Worm (Caenorhabditis elegans) whole organism, L1 larva: ENCODE data around the gene F37H8.6.
A peak's percentile ranks its signal among the peaks of the same experiment; 100 is the strongest.

ENCODE experiments used
- F16B12.6 ChIP-seq: fragments of 150-350 bp; optimal IDR thresholded peaks from 2 replicates; lab custom pipeline; 2014; ENCODE audit warnings: missing biosample characterization, missing genetic modification characterization
- Y116A8C.19 ChIP-seq: sonication (generic microtip); optimal IDR thresholded peaks from 2 replicates; lab custom pipeline; 2016; ENCODE audit warnings: missing compliant biosample characterization, missing genetic modification characterization, borderline replicate concordance
- aly-2 ChIP-seq: fragments of 150-350 bp; optimal IDR thresholded peaks from 2 replicates; lab custom pipeline; 2014; ENCODE audit warnings: missing biosample characterization, missing genetic modification characterization
- ama-1 ChIP-seq: fragments of 150-350 bp; optimal IDR thresholded peaks from 2 replicates; lab custom pipeline; 2014
- blmp-1 ChIP-seq: fragments of 150-350 bp; optimal IDR thresholded peaks from 2 replicates; lab custom pipeline; 2014; ENCODE audit warnings: missing biosample characterization, missing genetic modification characterization
- ceh-8 ChIP-seq: fragments of 200-800 bp; sonication (Bioruptor generic); optimal IDR thresholded peaks from 2 replicates; lab custom pipeline; 2018; ENCODE audit warnings: mild to moderate bottlenecking, missing genetic modification characterization, moderate library complexity, missing compliant biosample characterization
- ceh-82 ChIP-seq, 3 experiments: fragments of 150-350 bp in 1 of 3; sonication (generic microtip) in 2 of 3; optimal IDR thresholded peaks; 2 replicates each; lab custom pipeline; 2014 to 2017; ENCODE audit warnings: missing biosample characterization in 3 of 3, missing genetic modification characterization in 3 of 3
- ceh-90 ChIP-seq: sonication (generic microtip); optimal IDR thresholded peaks from 2 replicates; lab custom pipeline; 2016; ENCODE audit warnings: missing genetic modification characterization, missing compliant biosample characterization
- dpl-1 ChIP-seq, 3 experiments: fragments of 150-350 bp in 2 of 3; sonication (generic microtip) in 1 of 3; optimal IDR thresholded peaks; 2 replicates each; lab custom pipeline; 2014 to 2017; ENCODE audit warnings: missing biosample characterization in 3 of 3, missing genetic modification characterization in 3 of 3, missing genetic modification reagents in 3 of 3
- dsc-1 ChIP-seq: sonication (generic microtip); optimal IDR thresholded peaks from 2 replicates; lab custom pipeline; 2016; ENCODE audit warnings: mild to moderate bottlenecking, missing genetic modification characterization, missing compliant biosample characterization
- efl-1 ChIP-seq, 4 experiments: fragments of 150-350 bp; optimal IDR thresholded peaks in 3 of 4; peaks in 1 of 4; 1 replicate in 1 of 4; 2 replicates in 3 of 4; lab custom pipeline; 2014; ENCODE audit warnings: missing biosample characterization in 2 of 4, missing genetic modification characterization in 2 of 4, missing genetic modification reagents in 2 of 4
- efl-3 ChIP-seq: fragments of 200-800 bp; sonication (Bioruptor generic); optimal IDR thresholded peaks from 2 replicates; lab custom pipeline; 2018; ENCODE audit warnings: mild to moderate bottlenecking, missing genetic modification characterization, missing compliant biosample characterization
- egl-13 ChIP-seq: sonication (generic microtip); optimal IDR thresholded peaks from 2 replicates; lab custom pipeline; 2016; ENCODE audit warnings: missing genotype, missing genetic modification reagents, missing genetic modification characterization, missing compliant biosample characterization
- elt-2 ChIP-seq: sonication (generic microtip); optimal IDR thresholded peaks from 2 replicates; lab custom pipeline; 2016; ENCODE audit warnings: missing genetic modification characterization, mild to moderate bottlenecking, inconsistent platforms, missing compliant biosample characterization, missing genetic modification reagents
- fkh-10 ChIP-seq: sonication (generic microtip); optimal IDR thresholded peaks from 2 replicates; lab custom pipeline; 2017; ENCODE audit warnings: missing biosample characterization, missing genetic modification reagents, missing genetic modification characterization
- fkh-4 ChIP-seq: sonication (generic microtip); optimal IDR thresholded peaks from 2 replicates; lab custom pipeline; 2016; ENCODE audit warnings: missing compliant biosample characterization, missing genetic modification characterization, borderline replicate concordance
- hlh-17 ChIP-seq: fragments of 200-800 bp; sonication (Bioruptor generic); optimal IDR thresholded peaks from 2 replicates; lab custom pipeline; 2018; ENCODE audit warnings: missing genetic modification characterization, mild to moderate bottlenecking, missing compliant biosample characterization, moderate library complexity, borderline replicate concordance
- hlh-4 ChIP-seq: sonication (generic microtip); optimal IDR thresholded peaks from 2 replicates; lab custom pipeline; 2016; ENCODE audit warnings: mild to moderate bottlenecking, missing genetic modification characterization, missing compliant biosample characterization
- hpl-2 ChIP-seq: fragments of 150-350 bp; optimal IDR thresholded peaks from 2 replicates; lab custom pipeline; 2014; ENCODE audit warnings: missing biosample characterization, missing genetic modification reagents, missing genetic modification characterization
- lin-13 ChIP-seq: fragments of 150-350 bp; optimal IDR thresholded peaks from 2 replicates; lab custom pipeline; 2014; ENCODE audit warnings: missing biosample characterization, missing genetic modification reagents, missing genetic modification characterization
- lin-14 ChIP-seq: fragments of 200-800 bp; sonication (Bioruptor generic); optimal IDR thresholded peaks from 2 replicates; lab custom pipeline; 2018; ENCODE audit warnings: mild to moderate bottlenecking, missing genetic modification characterization, moderate library complexity, missing compliant biosample characterization
- lin-35 ChIP-seq, 2 experiments: fragments of 150-350 bp; optimal IDR thresholded peaks; 2 replicates each; lab custom pipeline; 2014; ENCODE audit warnings: missing biosample characterization in 2 of 2, missing genetic modification characterization in 2 of 2, missing genetic modification reagents in 2 of 2
- lin-39 ChIP-seq: fragments of 150-350 bp; optimal IDR thresholded peaks from 2 replicates; lab custom pipeline; 2014; ENCODE audit warnings: missing biosample characterization, missing genetic modification reagents, missing genetic modification characterization
- mab-9 ChIP-seq: fragments of 200-800 bp; sonication (Bioruptor generic); IDR thresholded peaks from 2 replicates; pipeline ENCODE4 v1.3.6; 2022; ENCODE audit warnings: missing genetic modification reagents, missing genetic modification characterization, missing compliant biosample characterization
- mdl-1 ChIP-seq, 2 experiments: fragments of 150-350 bp; optimal IDR thresholded peaks; 2 replicates each; lab custom pipeline; 2014 to 2017; ENCODE audit warnings: missing biosample characterization in 2 of 2, missing genetic modification characterization in 2 of 2, inconsistent platforms in 1 of 2
- mef-2 ChIP-seq: fragments of 150-350 bp; optimal IDR thresholded peaks from 2 replicates; lab custom pipeline; 2014; ENCODE audit warnings: missing biosample characterization, missing genetic modification characterization
- mep-1 ChIP-seq: fragments of 150-350 bp; optimal IDR thresholded peaks from 2 replicates; lab custom pipeline; 2014; ENCODE audit warnings: missing biosample characterization, missing genetic modification characterization
- nhr-11 ChIP-seq: fragments of 150-350 bp; optimal IDR thresholded peaks from 2 replicates; lab custom pipeline; 2014; ENCODE audit warnings: missing biosample characterization, missing genetic modification characterization
- nhr-237 ChIP-seq: fragments of 150-350 bp; optimal IDR thresholded peaks from 2 replicates; lab custom pipeline; 2014; ENCODE audit warnings: missing biosample characterization, missing genetic modification characterization
- nhr-28 ChIP-seq: fragments of 150-350 bp; optimal IDR thresholded peaks from 2 replicates; lab custom pipeline; 2014; ENCODE audit warnings: missing biosample characterization, missing genetic modification characterization
- nhr-47 ChIP-seq: sonication (generic microtip); optimal IDR thresholded peaks from 2 replicates; lab custom pipeline; 2016; ENCODE audit warnings: mild to moderate bottlenecking, missing genetic modification characterization, moderate library complexity, missing compliant biosample characterization
- nhr-76 ChIP-seq: sonication (generic microtip); optimal IDR thresholded peaks from 2 replicates; lab custom pipeline; 2017; ENCODE audit warnings: missing biosample characterization, missing genetic modification characterization
- nhr-90 ChIP-seq: sonication (generic microtip); optimal IDR thresholded peaks from 2 replicates; lab custom pipeline; 2016; ENCODE audit warnings: mild to moderate bottlenecking, missing genetic modification characterization, missing compliant biosample characterization; ENCODE audit not compliant: poor library complexity
- pag-3 ChIP-seq: sonication (generic microtip); optimal IDR thresholded peaks from 2 replicates; lab custom pipeline; 2017; ENCODE audit warnings: missing genetic modification characterization, mild to moderate bottlenecking, missing compliant biosample characterization, antibody characterized with exemption, borderline replicate concordance; ENCODE audit not compliant: insufficient read depth
- skn-1 ChIP-seq: fragments of 150-350 bp; optimal IDR thresholded peaks from 2 replicates; lab custom pipeline; 2014; ENCODE audit warnings: missing biosample characterization, missing genetic modification characterization
- snpc-4 ChIP-seq: fragments of 150-350 bp; optimal IDR thresholded peaks from 2 replicates; lab custom pipeline; 2014; ENCODE audit warnings: missing biosample characterization, missing genetic modification characterization
- sox-4 ChIP-seq: sonication (generic microtip); optimal IDR thresholded peaks from 2 replicates; lab custom pipeline; 2016; ENCODE audit warnings: missing genetic modification characterization, missing compliant biosample characterization
- sptf-1 ChIP-seq: fragments of 150-350 bp; optimal IDR thresholded peaks from 2 replicates; lab custom pipeline; 2014; ENCODE audit warnings: missing biosample characterization, missing genetic modification characterization
- swsn-7 ChIP-seq: sonication (generic microtip); optimal IDR thresholded peaks from 2 replicates; lab custom pipeline; 2016; ENCODE audit warnings: missing genetic modification characterization, missing compliant biosample characterization
- unc-30 ChIP-seq: sonication (generic microtip); optimal IDR thresholded peaks from 2 replicates; lab custom pipeline; 2017; ENCODE audit warnings: missing biosample characterization, missing genetic modification characterization
- unc-62 ChIP-seq: fragments of 150-350 bp; optimal IDR thresholded peaks from 2 replicates; lab custom pipeline; 2014; ENCODE audit warnings: missing biosample characterization, missing genetic modification reagents, missing genetic modification characterization
- unc-86 ChIP-seq: sonication (generic microtip); optimal IDR thresholded peaks from 2 replicates; lab custom pipeline; 2016; ENCODE audit warnings: missing genetic modification characterization, missing compliant biosample characterization
- unc-98 ChIP-seq: fragments of 200-800 bp; sonication (Bioruptor generic); IDR thresholded peaks from 2 replicates; pipeline ENCODE4 v1.3.6; 2022; ENCODE audit warnings: missing genetic modification characterization, missing compliant biosample characterization
- xbp-1 ChIP-seq: sonication (generic microtip); optimal IDR thresholded peaks from 2 replicates; lab custom pipeline; 2016; ENCODE audit warnings: missing genetic modification characterization, missing compliant biosample characterization
- zip-4 ChIP-seq: fragments of 200-800 bp; sonication (Bioruptor generic); optimal IDR thresholded peaks from 2 replicates; lab custom pipeline; 2018; ENCODE audit warnings: mild to moderate bottlenecking, missing genetic modification characterization, moderate library complexity, missing compliant biosample characterization
- ztf-4 ChIP-seq: fragments of 150-350 bp; optimal IDR thresholded peaks from 2 replicates; lab custom pipeline; 2014; ENCODE audit warnings: missing biosample characterization, missing genetic modification characterization

F37H8.6 gene

ce11 chrII:11167039-11167438 lies 10.2 kb downstream of the F37H8.6 start (continued):
- TF ChIP-seq lin-39 (tag; lab: Kevin White, UChicago) (peak; percentile 40), ceh-82 (tag; optimal IDR thresholded peaks at IDR 0.05; lab: Kevin White, UChicago) (peak; percentile 34 to 69 (median 54)), snpc-4 (peak; percentile 99), aly-2 (tag; lab: Kevin White, UChicago) (peak; percentile 58), efl-3 (no peak), nhr-237 (tag; lab: Kevin White, UChicago) (no peak), sptf-1 (tag; lab: Kevin White, UChicago) (no peak), egl-13 (tag; lab: Kevin White, UChicago) (peak; percentile 50), hlh-4 (tag; lab: Kevin White, UChicago) (no peak), blmp-1 (tag; lab: Kevin White, UChicago) (no peak), ztf-4 (no peak), hpl-2 (GFP tag; lab: Kevin White, UChicago) (no peak), efl-1 (optimal IDR thresholded peaks at IDR 0.05; lab: Kevin White, UChicago) (peak; percentile 29 to 68), efl-1 (GFP tag; optimal IDR thresholded peaks at IDR 0.05 in 1 of 2; lab: Kevin White, UChicago) (peak; percentile 10 to 96), ceh-90 (tag; lab: Kevin White, UChicago) (no peak), swsn-7 (tag; lab: Kevin White, UChicago) (peak; percentile 85), dsc-1 (peak; percentile 90), elt-2 (peak; percentile 54), lin-14 (GFP tag; lab: Kevin White, UChicago) (peak; percentile 70), mdl-1 (tag; optimal IDR thresholded peaks at IDR 0.05; lab: Kevin White, UChicago) (peak in 1 of 2 experiments; percentile 8), Y116A8C.19 (tag; lab: Kevin White, UChicago) (no peak), hlh-17 (GFP tag; lab: Kevin White, UChicago) (no peak), lin-35 (GFP tag; optimal IDR thresholded peaks at IDR 0.05; lab: Kevin White, UChicago) (peak; percentile 34 to 59), nhr-28 (tag; lab: Kevin White, UChicago) (no peak), mef-2 (tag; lab: Kevin White, UChicago) (no peak), ama-1 (lab: Kevin White, UChicago) (peak; percentile 89), mab-9 (GFP tag; lab: Robert Waterston, UW) (no peak), unc-86 (tag; lab: Kevin White, UChicago) (peak; percentile 55), zip-4 (peak; percentile 57), skn-1 (tag; lab: Kevin White, UChicago) (peak; percentile 16), unc-98 (GFP tag; lab: Robert Waterston, UW) (peak; percentile 47; the same call in 1 of the 2 replicates), nhr-11 (no peak), mep-1 (tag; lab: Kevin White, UChicago) (peak; percentile 18), unc-62 (GFP tag; lab: Kevin White, UChicago) (no peak), nhr-90 (peak; percentile 92), xbp-1 (tag; lab: Kevin White, UChicago) (peak; percentile 72), unc-30 (tag; lab: Kevin White, UChicago) (no peak), ceh-8 (GFP tag; lab: Kevin White, UChicago) (no peak), fkh-10 (GFP tag; lab: Kevin White, UChicago) (no peak), sox-4 (tag; lab: Kevin White, UChicago) (no peak), nhr-47 (tag; lab: Kevin White, UChicago) (peak; percentile 89), nhr-76 (no peak), fkh-4 (tag; lab: Kevin White, UChicago) (no peak), dpl-1 (GFP tag; optimal IDR thresholded peaks at IDR 0.05; lab: Kevin White, UChicago) (peak; percentile 22 to 38 (median 31)), lin-13 (no peak), F16B12.6 (tag; lab: Kevin White, UChicago) (no peak), pag-3 (tag; lab: Kevin White, UChicago) (no peak)
